Worm (Caenorhabditis elegans): Measurements from ENCODE around the gene Y38H6A.5.

- TF ChIP-seq nhr-237 (tag; optimal IDR thresholded peaks at IDR 0.05): no peak
- TF ChIP-seq ama-1 (optimal IDR thresholded peaks at IDR 0.05): no peak
- TF ChIP-seq nhr-25 (tag; optimal IDR thresholded peaks at IDR 0.05): no peak
- TF ChIP-seq mdl-1 (tag; optimal IDR thresholded peaks at IDR 0.05): no peak
- TF ChIP-seq nhr-11 (tag; optimal IDR thresholded peaks at IDR 0.05): no peak
- no peak for TF ChIP-seq ceh-82 (tag; optimal IDR thresholded peaks at IDR 0.05)
- no peak for TF ChIP-seq eor-1 (tag; optimal IDR thresholded peaks at IDR 0.05)
- no peak for TF ChIP-seq ztf-11 (tag; optimal IDR thresholded peaks at IDR 0.05)
- TF ChIP-seq fkh-10 (GFP tag; optimal IDR thresholded peaks at IDR 0.05): no peak
- no peak for TF ChIP-seq lin-15B (tag; optimal IDR thresholded peaks at IDR 0.05)
- no peak for TF ChIP-seq tbx-2 (tag; optimal IDR thresholded peaks at IDR 0.05)
- TF ChIP-seq elt-3 (tag; optimal IDR thresholded peaks at IDR 0.05): no peak
These were observed at the start of gene Y38H6A.5 for ce11 chrV:20335264-20335663.

Measured in whole organism, L3 larva.